Fruit fly (Drosophila melanogaster) whole organism, larva: ENCODE measurements around the gene CG3071.

Source experiments
- noc ChIP-seq: fragments of 200-800 bp; sonication (Bioruptor generic); optimal IDR thresholded peaks from 3 replicates; lab custom pipeline; 2019; ENCODE audit warnings: missing biosample characterization, mild to moderate bottlenecking, missing genetic modification characterization, moderate library complexity

Gene CG3071

dm6 chrX:2262511-2262910, at the start of gene CG3071, which contains the start of gene temp:
Gene CG3071 (plus strand): TSS chrX:2262837.
Gene temp (minus strand): TSS chrX:2262515.
- TF ChIP-seq noc = peak; percentile 75

DNA sequence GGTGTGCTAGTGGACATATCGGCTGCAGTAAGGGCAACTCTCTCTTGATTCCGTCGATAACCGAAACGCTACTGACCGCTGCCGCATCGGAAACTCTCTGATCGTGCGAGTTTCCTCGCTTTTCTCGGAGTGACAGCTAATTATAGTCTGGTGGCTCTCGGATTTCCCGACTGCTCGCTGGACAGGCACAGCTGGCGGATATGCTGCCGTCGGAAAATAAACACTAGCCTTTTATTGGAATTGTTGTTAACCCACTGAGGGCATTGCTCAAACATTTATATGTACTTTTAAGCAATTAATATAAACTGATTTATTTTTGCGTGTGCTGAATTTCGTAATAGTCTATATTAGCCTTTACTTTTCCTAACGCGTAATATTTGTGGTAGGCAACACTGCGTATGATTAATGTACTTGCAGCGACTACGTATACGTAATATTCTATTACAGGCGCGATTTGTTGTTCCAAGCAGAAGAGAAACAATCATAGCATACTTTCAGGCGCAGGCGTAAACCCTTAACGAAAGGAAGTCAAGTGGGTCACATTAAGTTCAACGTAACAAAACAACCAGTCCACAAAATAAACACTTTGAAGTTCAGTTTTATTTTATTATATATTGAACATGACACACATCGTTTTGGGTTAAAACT, 48.8 kb upstream of the CG3071 start, which contains the start of gene SmydA-8:
TSS of gene SmydA-8 (minus strand) at position 51 of the 648 bp plus-strand sequence.
- no peak for TF ChIP-seq noc

DNA sequence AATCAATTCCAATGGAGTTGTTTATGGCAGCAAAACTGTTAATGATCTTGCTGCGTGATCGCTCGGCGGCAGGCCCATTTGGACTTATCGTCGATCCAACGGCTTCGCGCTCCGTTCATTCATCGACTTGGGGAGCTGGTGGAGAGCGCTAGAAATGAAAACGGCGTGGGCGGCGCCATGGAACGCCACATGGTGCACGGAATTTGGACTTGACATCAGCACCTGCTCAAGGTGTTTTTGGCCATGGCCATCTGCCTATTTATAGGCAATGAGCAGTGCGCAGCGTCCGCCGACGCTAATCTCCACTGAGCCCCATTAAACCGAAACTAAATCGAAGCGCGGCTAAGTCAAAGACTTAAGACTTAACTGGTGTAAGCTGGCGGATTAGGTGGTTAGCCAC, 44.2 kb upstream of the CG3071 start:
- TF ChIP-seq noc = no peak

DNA sequence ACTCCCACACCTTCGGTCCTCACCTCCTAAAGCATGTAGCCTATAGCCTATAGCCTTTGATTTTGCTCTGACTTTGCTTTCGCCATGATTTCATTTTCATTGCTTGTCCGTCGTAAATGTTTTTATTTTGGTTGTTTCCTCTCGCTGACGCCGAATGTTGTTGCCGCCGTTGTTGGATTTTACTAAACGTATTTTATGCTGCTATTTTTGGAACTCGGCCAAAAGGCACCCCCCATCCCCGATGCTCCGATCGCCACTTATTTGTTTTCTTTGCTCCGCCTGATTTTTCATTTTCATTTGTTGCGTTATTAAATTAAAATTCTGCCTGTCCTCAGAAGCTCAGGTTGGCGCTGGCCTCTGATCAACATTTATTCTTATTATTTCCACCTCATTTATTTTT, 43.4 kb upstream of the CG3071 start:
- TF ChIP-seq noc = no peak

dm6 chrX:2219899-2220298, 42.7 kb upstream of the CG3071 start:
- no peak for TF ChIP-seq noc

DNA sequence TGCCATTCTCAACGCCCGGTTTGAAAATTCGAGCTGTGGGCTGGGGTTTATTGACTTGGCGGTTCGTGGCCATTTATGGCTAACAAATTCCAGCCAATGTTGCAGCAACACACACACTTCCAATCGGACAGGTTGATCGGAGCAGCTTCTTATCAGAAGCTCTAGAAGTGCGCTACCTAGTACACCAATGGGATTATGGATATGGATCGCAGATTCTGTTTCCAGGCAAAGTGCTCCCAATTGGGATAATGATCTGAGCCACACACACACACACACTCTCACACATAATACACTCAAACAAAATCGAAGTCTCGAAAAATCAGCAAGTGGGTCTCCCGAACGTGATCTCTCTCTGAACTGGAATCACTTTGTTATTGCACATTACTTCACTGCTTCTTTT, 41.0 kb upstream of the CG3071 start:
- TF ChIP-seq noc = no peak

DNA sequence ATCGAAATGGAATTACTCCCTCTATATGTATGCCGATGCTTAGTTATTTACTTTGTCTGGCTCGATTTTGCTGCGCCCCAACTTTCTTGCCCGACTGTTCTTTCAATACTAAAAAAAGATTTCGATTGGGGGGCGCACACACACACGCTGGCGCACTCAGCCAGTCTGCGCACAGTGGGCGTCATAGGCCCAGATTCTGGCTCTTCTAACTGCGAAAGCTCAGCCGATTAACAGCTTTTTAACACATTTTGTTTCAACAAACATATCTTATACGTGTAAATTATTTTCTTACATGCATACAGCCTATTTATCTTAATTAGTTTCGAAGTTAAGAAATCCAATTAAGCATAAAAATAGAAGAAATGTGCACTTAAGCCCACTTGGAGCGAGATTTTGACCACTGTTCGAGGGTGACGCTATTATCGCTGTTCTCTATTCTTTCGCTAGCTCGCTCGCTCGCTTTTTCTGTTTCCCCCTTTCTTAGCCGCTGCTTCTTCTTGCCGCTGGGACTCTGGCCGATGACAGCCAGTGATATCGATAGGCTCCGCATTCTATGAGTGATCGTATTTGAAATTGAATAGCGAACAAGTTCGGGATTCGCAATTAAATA, 40.4 kb upstream of the CG3071 start, which contains the start of gene Vinc:
TSS of gene Vinc (minus strand) at position 387 of the 610 bp plus-strand sequence.
- peak; percentile 67 for TF ChIP-seq noc

DNA sequence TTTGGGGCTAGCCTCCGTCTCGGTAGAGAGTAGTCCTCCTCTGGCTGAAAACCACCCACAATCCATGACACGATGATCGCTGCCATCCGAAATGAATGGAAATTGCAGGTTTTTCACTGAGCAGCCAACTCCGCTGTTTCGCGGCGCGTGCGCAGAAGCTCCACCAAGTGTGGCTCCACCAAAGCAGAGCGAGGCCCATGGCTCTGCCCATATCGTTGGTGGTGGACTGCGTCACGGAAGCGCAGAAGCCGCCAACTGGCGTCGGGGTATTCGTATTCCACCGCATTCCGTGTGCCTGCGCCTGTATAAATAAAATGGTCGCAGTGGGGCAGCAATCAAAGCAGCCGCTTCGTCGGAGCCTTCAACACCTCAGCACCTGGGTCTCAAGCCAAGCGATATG, 39.2 kb upstream of the CG3071 start, which contains the start of gene CG14052:
TSS of gene CG14052 (plus strand) at position 301 of the 400 bp plus-strand sequence.
- no peak for TF ChIP-seq noc

DNA sequence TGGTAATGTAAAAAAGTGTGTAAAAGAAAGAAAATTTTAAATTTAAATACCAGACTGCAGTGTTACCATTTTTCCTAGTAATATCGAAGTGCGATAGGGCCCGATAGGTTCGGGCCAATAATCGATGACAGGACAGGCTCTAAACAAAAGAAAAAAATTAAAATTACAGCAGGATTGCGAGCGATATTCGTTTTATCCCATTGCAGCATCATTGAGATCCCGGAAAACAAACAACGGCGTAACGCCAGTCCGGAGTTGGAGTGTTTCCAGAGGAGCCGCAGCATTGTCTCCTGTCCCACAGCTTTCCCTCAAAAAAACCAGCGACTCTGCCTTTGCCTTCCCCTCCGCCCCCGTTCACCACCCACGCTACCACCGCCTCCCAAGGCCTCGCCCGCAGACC, 37.5 kb upstream of the CG3071 start, which contains the start of gene pcx:
TSS of gene pcx (plus strand) at position 159 of the 400 bp plus-strand sequence.
- TF ChIP-seq noc = no peak

- no peak for TF ChIP-seq noc
Measured at dm6 chrX:2241842-2242241, 20.8 kb upstream of the CG3071 start, which contains the start of gene kz. Gene kz (minus strand): TSS chrX:2242035.

dm6 chrX:2242897-2243296, 19.7 kb upstream of the CG3071 start:
- no peak for TF ChIP-seq noc

DNA sequence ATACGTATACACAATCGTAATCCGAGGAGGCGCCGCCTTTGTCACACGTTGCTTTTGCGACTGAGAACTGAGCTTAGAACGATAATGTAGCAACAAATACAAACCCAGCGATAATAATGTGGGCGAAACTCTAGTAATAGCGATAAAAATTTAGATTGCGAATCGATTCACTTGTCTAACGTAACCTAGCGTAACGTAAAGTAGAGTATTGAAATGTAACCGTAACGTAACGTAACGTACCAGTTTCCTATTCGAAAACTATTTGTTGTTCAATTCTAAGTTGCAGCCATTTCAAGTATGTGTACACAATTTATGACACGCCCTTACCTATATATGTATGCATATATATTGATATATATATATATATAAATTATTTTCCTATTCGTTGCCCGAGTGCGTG, 17.9 kb upstream of the CG3071 start:
- no peak for TF ChIP-seq noc

DNA sequence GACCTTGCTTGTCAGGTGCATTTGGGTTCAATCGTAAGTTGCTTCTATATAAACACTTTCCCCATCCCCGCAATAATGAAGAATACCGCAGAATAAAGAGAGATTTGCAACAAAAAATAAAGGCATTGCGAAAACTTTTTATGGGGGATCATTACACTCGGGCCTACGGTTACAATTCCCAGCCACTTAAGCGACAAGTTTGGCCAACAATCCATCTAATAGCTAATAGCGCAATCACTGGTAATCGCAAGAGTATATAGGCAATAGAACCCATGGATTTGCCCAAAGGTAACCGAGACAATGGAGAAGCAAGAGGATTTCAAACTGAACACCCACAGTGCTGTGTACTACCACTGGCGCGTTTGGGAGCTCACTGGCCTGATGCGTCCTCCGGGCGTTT, 16.7 kb upstream of the CG3071 start, which contains the start of gene Or2a:
TSS of gene Or2a (plus strand) at position 301 of the 400 bp plus-strand sequence.
- TF ChIP-seq noc = no peak

DNA sequence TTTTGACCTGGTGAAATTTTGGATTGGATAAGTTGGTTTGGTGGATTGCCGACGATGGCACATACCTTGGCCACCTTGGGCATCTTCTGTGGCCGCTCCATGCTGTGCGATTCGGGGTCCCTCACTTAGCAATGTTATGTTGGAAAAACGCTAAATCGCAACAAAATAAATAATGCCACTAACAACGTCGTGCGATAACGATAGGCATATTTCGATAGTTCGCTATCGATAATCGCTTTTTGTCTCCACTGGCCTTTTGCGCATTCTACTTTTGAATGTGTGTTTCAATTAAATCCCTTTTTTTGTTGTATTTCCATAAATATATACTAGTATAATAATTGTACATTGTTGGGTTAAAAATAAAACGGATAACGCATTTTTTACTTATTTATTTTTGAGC, 12.9 kb upstream of the CG3071 start, which contains the start of gene crn:
TSS of gene crn (minus strand) at position 221 of the 400 bp plus-strand sequence.
- no peak for TF ChIP-seq noc

dm6 chrX:2251688-2252087, 10.9 kb upstream of the CG3071 start, which contains the start of gene CG3191:
Gene CG3191 (minus strand): TSS chrX:2251993.
- TF ChIP-seq noc = no peak

- TF ChIP-seq noc = no peak
Measured at dm6 chrX:2254020-2254626, 8.5 kb upstream of the CG3071 start, which contains the start of gene CG3091. Gene CG3091 (minus strand): TSS chrX:2254197.

DNA sequence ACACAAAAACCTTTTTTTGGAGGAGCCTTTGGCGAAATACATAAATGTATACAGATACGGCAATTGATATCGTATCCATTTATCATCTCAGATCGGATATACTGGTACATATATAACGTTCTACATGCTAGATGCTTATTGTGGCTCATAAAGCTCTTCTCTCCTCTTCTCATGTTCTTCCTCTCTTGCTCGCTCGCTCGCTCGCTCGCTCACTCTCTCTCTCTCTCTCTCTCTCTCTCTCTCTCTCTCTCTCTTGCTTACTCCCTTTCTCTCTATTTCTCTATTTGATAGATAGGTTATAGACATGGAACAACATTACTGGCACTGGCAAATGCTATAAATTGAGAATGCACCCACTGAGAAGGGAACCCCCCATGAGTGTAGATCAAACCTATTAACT, 7.6 kb upstream of the CG3071 start:
- no peak for TF ChIP-seq noc
